Worm (Caenorhabditis elegans) whole organism, late embryonic: ENCODE results near the gene col-159.

ENCODE experiments used
- C38D4.7 ChIP-seq: fragments of 200-800 bp; sonication (Bioruptor generic); optimal IDR thresholded peaks from 2 replicates; lab custom pipeline; 2018; ENCODE audit warnings: mild to moderate bottlenecking, missing genetic modification characterization, moderate library complexity, missing compliant biosample characterization
- F13H6.1 ChIP-seq: sonication (generic microtip); optimal IDR thresholded peaks from 2 replicates; lab custom pipeline; 2016; ENCODE audit warnings: missing genetic modification characterization, missing compliant biosample characterization
- K02D7.2 ChIP-seq: sonication (generic microtip); optimal IDR thresholded peaks from 2 replicates; lab custom pipeline; 2017; ENCODE audit warnings: mild to moderate bottlenecking, missing genetic modification characterization, missing compliant biosample characterization
- ahr-1 ChIP-seq: sonication (generic microtip); optimal IDR thresholded peaks from 2 replicates; lab custom pipeline; 2016; ENCODE audit warnings: missing genetic modification characterization, missing compliant biosample characterization
- ama-1 ChIP-seq: fragments of 150-350 bp; optimal IDR thresholded peaks from 2 replicates; lab custom pipeline; 2014
- ceh-14 ChIP-seq: sonication (generic microtip); optimal IDR thresholded peaks from 2 replicates; lab custom pipeline; 2016; ENCODE audit warnings: missing genotype, missing genetic modification characterization, missing compliant biosample characterization
- ceh-22 ChIP-seq: sonication (generic microtip); optimal IDR thresholded peaks from 2 replicates; lab custom pipeline; 2017; ENCODE audit warnings: missing biosample characterization, missing genetic modification characterization
- ceh-24 ChIP-seq: sonication (generic microtip); optimal IDR thresholded peaks from 2 replicates; lab custom pipeline; 2016; ENCODE audit warnings: mild to moderate bottlenecking, missing genetic modification characterization, missing compliant biosample characterization
- ceh-30 ChIP-seq: fragments of 150-350 bp; optimal IDR thresholded peaks from 2 replicates; lab custom pipeline; 2014; ENCODE audit warnings: missing biosample characterization, missing genetic modification characterization
- ceh-31 ChIP-seq: sonication (generic microtip); optimal IDR thresholded peaks from 2 replicates; lab custom pipeline; 2016; ENCODE audit warnings: missing genetic modification characterization, missing compliant biosample characterization
- ceh-34 ChIP-seq: sonication (generic microtip); optimal IDR thresholded peaks from 2 replicates; lab custom pipeline; 2016; ENCODE audit warnings: mild to moderate bottlenecking, missing genetic modification characterization, missing compliant biosample characterization
- ceh-45 ChIP-seq: fragments of 200-800 bp; sonication (Bioruptor generic); IDR thresholded peaks from 2 replicates; pipeline ENCODE4 v1.3.6; 2022; ENCODE audit warnings: missing genetic modification reagents, missing genetic modification characterization, missing compliant biosample characterization
- ceh-9 ChIP-seq: sonication (generic microtip); optimal IDR thresholded peaks from 2 replicates; lab custom pipeline; 2016; ENCODE audit warnings: mild to moderate bottlenecking, missing genetic modification characterization, inconsistent platforms, missing compliant biosample characterization
- dmd-4 ChIP-seq: sonication (generic microtip); optimal IDR thresholded peaks from 2 replicates; lab custom pipeline; 2016; ENCODE audit warnings: borderline replicate concordance, missing genetic modification characterization, missing compliant biosample characterization
- dve-1 ChIP-seq: sonication (generic microtip); optimal IDR thresholded peaks from 2 replicates; lab custom pipeline; 2017; ENCODE audit warnings: antibody characterized with exemption, mild to moderate bottlenecking, missing genetic modification characterization, missing compliant biosample characterization
- elt-2 ChIP-seq: sonication (generic microtip); optimal IDR thresholded peaks from 2 replicates; lab custom pipeline; 2016; ENCODE audit warnings: missing genetic modification reagents, missing genetic modification characterization, missing compliant biosample characterization
- elt-4 ChIP-seq: sonication (generic microtip); optimal IDR thresholded peaks from 2 replicates; lab custom pipeline; 2016; ENCODE audit warnings: missing genetic modification characterization, missing compliant biosample characterization
- ets-4 ChIP-seq: sonication (generic microtip); optimal IDR thresholded peaks from 2 replicates; lab custom pipeline; 2016; ENCODE audit warnings: missing genetic modification characterization, missing compliant biosample characterization
- fkh-10 ChIP-seq: fragments of 150-350 bp; optimal IDR thresholded peaks from 2 replicates; lab custom pipeline; 2014; ENCODE audit warnings: missing biosample characterization, missing genetic modification reagents, missing genetic modification characterization
- fkh-6 ChIP-seq: sonication (generic microtip); optimal IDR thresholded peaks from 2 replicates; lab custom pipeline; 2016; ENCODE audit warnings: missing genetic modification characterization, missing compliant biosample characterization
- gmeb-2 ChIP-seq: sonication (generic microtip); optimal IDR thresholded peaks from 2 replicates; lab custom pipeline; 2016; ENCODE audit warnings: missing genetic modification characterization, inconsistent platforms, missing compliant biosample characterization
- hlh-13 ChIP-seq: fragments of 200-800 bp; sonication (Bioruptor generic); optimal IDR thresholded peaks from 2 replicates; lab custom pipeline; 2018; ENCODE audit warnings: mild to moderate bottlenecking, missing genetic modification characterization, missing compliant biosample characterization
- lim-6 ChIP-seq: sonication (generic microtip); optimal IDR thresholded peaks from 2 replicates; lab custom pipeline; 2016; ENCODE audit warnings: missing genetic modification characterization, missing compliant biosample characterization
- lin-11 ChIP-seq: fragments of 200-800 bp; sonication (Bioruptor generic); optimal IDR thresholded peaks from 2 replicates; lab custom pipeline; 2018; ENCODE audit warnings: mild to moderate bottlenecking, missing genetic modification characterization, missing compliant biosample characterization
- madf-2 ChIP-seq: sonication (generic microtip); optimal IDR thresholded peaks from 2 replicates; lab custom pipeline; 2017; ENCODE audit warnings: missing genetic modification characterization, missing compliant biosample characterization
- nfya-1 ChIP-seq: sonication (generic microtip); optimal IDR thresholded peaks from 2 replicates; lab custom pipeline; 2017; ENCODE audit warnings: missing genetic modification characterization, mild to moderate bottlenecking, missing compliant biosample characterization, antibody characterized with exemption, moderate library complexity
- odd-2 ChIP-seq: sonication (generic microtip); optimal IDR thresholded peaks from 2 replicates; lab custom pipeline; 2017; ENCODE audit warnings: antibody characterized with exemption, mild to moderate bottlenecking, missing genetic modification characterization, missing compliant biosample characterization
- pat-9 ChIP-seq: fragments of 200-800 bp; sonication (Bioruptor generic); optimal IDR thresholded peaks from 2 replicates; lab custom pipeline; 2018; ENCODE audit warnings: mild to moderate bottlenecking, missing genetic modification characterization, moderate library complexity, missing compliant biosample characterization
- pax-1 ChIP-seq: fragments of 150-350 bp; optimal IDR thresholded peaks from 2 replicates; lab custom pipeline; 2014; ENCODE audit warnings: missing biosample characterization, missing genetic modification characterization
- pha-2 ChIP-seq: sonication (generic microtip); optimal IDR thresholded peaks from 2 replicates; lab custom pipeline; 2017; ENCODE audit warnings: mild to moderate bottlenecking, missing genetic modification characterization, missing compliant biosample characterization
- pha-4 ChIP-seq: fragments of 150-350 bp; optimal IDR thresholded peaks from 2 replicates; lab custom pipeline; 2018; ENCODE audit warnings: missing biosample characterization, missing genetic modification reagents, missing genetic modification characterization
- pqm-1 ChIP-seq: sonication (generic microtip); optimal IDR thresholded peaks from 2 replicates; lab custom pipeline; 2016; ENCODE audit warnings: missing genetic modification characterization, missing compliant biosample characterization
- pros-1 ChIP-seq: fragments of 150-350 bp; optimal IDR thresholded peaks from 2 replicates; lab custom pipeline; 2014; ENCODE audit warnings: missing biosample characterization, missing genetic modification reagents, missing genetic modification characterization
- rnt-1 ChIP-seq: sonication (generic microtip); optimal IDR thresholded peaks from 2 replicates; lab custom pipeline; 2016; ENCODE audit warnings: missing genetic modification characterization, missing compliant biosample characterization
- sox-4 ChIP-seq: sonication (generic microtip); optimal IDR thresholded peaks from 2 replicates; lab custom pipeline; 2017; ENCODE audit warnings: mild to moderate bottlenecking, missing genetic modification characterization, inconsistent platforms, missing compliant biosample characterization
- tbx-7 ChIP-seq: sonication (generic microtip); optimal IDR thresholded peaks from 2 replicates; lab custom pipeline; 2016; ENCODE audit warnings: missing genotype, missing genetic modification characterization, missing compliant biosample characterization
- unc-3 ChIP-seq, 2 experiments: fragments of 200-800 bp in 1 of 2; sonication (Bioruptor generic) in 1 of 2; sonication (generic microtip) in 1 of 2; conservative IDR thresholded peaks in 1 of 2; optimal IDR thresholded peaks in 1 of 2; 2 replicates each; pipeline versions ENCODE4 v1.3.6 to Lab custom; 2016 to 2022; ENCODE audit warnings: missing compliant biosample characterization in 2 of 2, missing genetic modification characterization in 2 of 2, missing genetic modification reagents in 1 of 2
- unc-55 ChIP-seq: sonication (generic microtip); optimal IDR thresholded peaks from 2 replicates; lab custom pipeline; 2017; ENCODE audit warnings: missing biosample characterization, missing genetic modification reagents, missing genetic modification characterization
- zip-5 ChIP-seq: sonication (generic microtip); optimal IDR thresholded peaks from 2 replicates; lab custom pipeline; 2016; ENCODE audit warnings: missing genetic modification characterization, missing compliant biosample characterization
- ztf-16 ChIP-seq: sonication (generic microtip); optimal IDR thresholded peaks from 2 replicates; lab custom pipeline; 2017; ENCODE audit warnings: missing genetic modification characterization, missing compliant biosample characterization

Gene col-159

ce11 chrV:13185384-13185783, 16.6 kb downstream of the col-159 start, which contains the start of gene sri-6:
Gene sri-6 (plus strand): TSS chrV:13185684.
- no peak for TF ChIP-seq ama-1 (lab: Kevin White, UChicago)
- TF ChIP-seq madf-2 (tag; lab: Kevin White, UChicago): no peak
- TF ChIP-seq dve-1 (tag; lab: Kevin White, UChicago): no peak
- no peak for TF ChIP-seq zip-5 (tag; lab: Kevin White, UChicago)
- TF ChIP-seq pqm-1 (tag; lab: Kevin White, UChicago): no peak
- TF ChIP-seq ets-4 (tag; lab: Kevin White, UChicago): no peak
- TF ChIP-seq F13H6.1: no peak
- TF ChIP-seq fkh-10: no peak

- TF ChIP-seq ceh-30 (tag; lab: Kevin White, UChicago): no peak
- no peak for TF ChIP-seq C38D4.7 (GFP tag; lab: Kevin White, UChicago)
- no peak for TF ChIP-seq ceh-9 (tag; lab: Kevin White, UChicago)
- no peak for TF ChIP-seq lim-6
- TF ChIP-seq elt-4 (tag; lab: Kevin White, UChicago): no peak
- no peak for TF ChIP-seq odd-2 (tag; lab: Kevin White, UChicago)
- TF ChIP-seq gmeb-2 (tag; lab: Kevin White, UChicago): no peak
- TF ChIP-seq K02D7.2 (tag; lab: Kevin White, UChicago): no peak
- no peak for TF ChIP-seq fkh-10
- TF ChIP-seq dve-1 (tag; lab: Kevin White, UChicago): no peak
Observed at ce11 chrV:13184137-13184536, 17.8 kb downstream of the col-159 start, which contains the start of gene T09E8.4. Gene T09E8.4 (minus strand): TSS chrV:13184237.

ce11 chrV:13181450-13181849, 20.5 kb downstream of the col-159 start:
- no peak for TF ChIP-seq ceh-30 (tag; lab: Kevin White, UChicago)
- no peak for TF ChIP-seq pros-1 (tag; lab: Kevin White, UChicago)
- TF ChIP-seq dve-1 (tag; lab: Kevin White, UChicago): no peak
- no peak for TF ChIP-seq ceh-45
- no peak for TF ChIP-seq lim-6
- no peak for TF ChIP-seq sox-4 (tag; lab: Kevin White, UChicago)
- no peak for TF ChIP-seq ceh-14 (tag; lab: Kevin White, UChicago)
- no peak for TF ChIP-seq pax-1 (tag; lab: Kevin White, UChicago)
- TF ChIP-seq pha-4 (tag; lab: Kevin White, UChicago): no peak
- no peak for TF ChIP-seq dmd-4 (tag; lab: Kevin White, UChicago)
- no peak for TF ChIP-seq fkh-10
- TF ChIP-seq hlh-13 (GFP tag; lab: Kevin White, UChicago): no peak
- TF ChIP-seq ceh-22: no peak
- TF ChIP-seq unc-55 (GFP tag; lab: Kevin White, UChicago): no peak
- no peak for TF ChIP-seq unc-3 (GFP tag; conservative IDR thresholded peaks at IDR 0.05; lab: Robert Waterston, UW)
- TF ChIP-seq unc-3 (tag; optimal IDR thresholded peaks at IDR 0.05; lab: Kevin White, UChicago): no peak
- TF ChIP-seq ceh-31 (tag; lab: Kevin White, UChicago): no peak
- no peak for TF ChIP-seq rnt-1
- TF ChIP-seq odd-2 (tag; lab: Kevin White, UChicago): no peak

- no peak for TF ChIP-seq ahr-1 (tag; lab: Kevin White, UChicago)
Observed at ce11 chrV:13179986-13180591, 21.9 kb downstream of the col-159 start, which contains the start of gene cni-1. Gene cni-1 (plus strand): TSS chrV:13180330.

- no peak for TF ChIP-seq unc-55 (GFP tag; lab: Kevin White, UChicago)
- TF ChIP-seq, all 69 proteins: peak for 0
Observed at ce11 chrV:13176814-13177213, 25.2 kb downstream of the col-159 start.

- TF ChIP-seq gmeb-2 (tag; lab: Kevin White, UChicago) (peak; percentile 27), pat-9 (tag; lab: Kevin White, UChicago) (peak; percentile 58), ceh-31 (tag; lab: Kevin White, UChicago) (peak; percentile 69), ceh-34 (tag; lab: Kevin White, UChicago) (peak; percentile 45), tbx-7 (no peak), fkh-6 (tag; lab: Kevin White, UChicago) (peak; percentile 10), nfya-1 (peak; percentile 57), ceh-24 (tag; lab: Kevin White, UChicago) (no peak), unc-3 (GFP tag; conservative IDR thresholded peaks at IDR 0.05; lab: Robert Waterston, UW) (0 out of 2 replicates have a peak, but pooled peaks have one; percentile 10), unc-3 (tag; optimal IDR thresholded peaks at IDR 0.05; lab: Kevin White, UChicago) (no peak), lin-11 (tag; lab: Kevin White, UChicago) (peak; percentile 42), elt-2 (peak; percentile 65), pha-2 (tag; lab: Kevin White, UChicago) (peak; percentile 70), ztf-16 (tag; lab: Kevin White, UChicago) (no peak)
Observed at ce11 chrV:13176117-13176753, 25.7 kb downstream of the col-159 start, which contains the start of gene him-17. Gene him-17 (plus strand): TSS chrV:13176711.
